Worm (Caenorhabditis elegans) whole organism, L2 larva: Measurements from ENCODE around the gene K07C11.7.

Experiments
- aly-2 ChIP-seq: fragments of 150-350 bp; optimal IDR thresholded peaks from 2 replicates; lab custom pipeline; 2014; ENCODE audit warnings: missing biosample characterization, missing genetic modification characterization
- ama-1 ChIP-seq: fragments of 150-350 bp; optimal IDR thresholded peaks from 2 replicates; lab custom pipeline; 2018; ENCODE audit warnings: inconsistent platforms
- blmp-1 ChIP-seq: sonication (generic microtip); optimal IDR thresholded peaks from 2 replicates; lab custom pipeline; 2017; ENCODE audit warnings: missing genetic modification characterization, mild to moderate bottlenecking, missing compliant biosample characterization, antibody characterized with exemption, moderate library complexity; ENCODE audit not compliant: insufficient read depth
- ceh-16 ChIP-seq: fragments of 150-350 bp; optimal IDR thresholded peaks from 2 replicates; lab custom pipeline; 2014; ENCODE audit warnings: missing biosample characterization, missing genetic modification characterization
- ceh-82 ChIP-seq: fragments of 150-350 bp; optimal IDR thresholded peaks from 2 replicates; lab custom pipeline; 2014; ENCODE audit warnings: missing biosample characterization, missing genetic modification characterization
- egl-27 ChIP-seq: sonication (generic microtip); optimal IDR thresholded peaks from 3 replicates; lab custom pipeline; 2017; ENCODE audit warnings: missing biosample characterization, missing genetic modification reagents, missing genetic modification characterization
- lin-39 ChIP-seq: fragments of 150-350 bp; optimal IDR thresholded peaks from 2 replicates; lab custom pipeline; 2014; ENCODE audit warnings: missing biosample characterization, missing genetic modification reagents, missing genetic modification characterization
- lsy-2 ChIP-seq, 2 experiments: fragments of 150-350 bp in 1 of 2; sonication (generic microtip) in 1 of 2; optimal IDR thresholded peaks; 2 replicates each; lab custom pipeline; 2014 to 2017; ENCODE audit warnings: missing biosample characterization in 2 of 2, missing genetic modification characterization in 2 of 2
- skn-1 ChIP-seq: sonication (generic microtip); optimal IDR thresholded peaks from 2 replicates; lab custom pipeline; 2017; ENCODE audit warnings: missing biosample characterization, missing genetic modification characterization
- unc-62 ChIP-seq: fragments of 150-350 bp; optimal IDR thresholded peaks from 2 replicates; lab custom pipeline; 2014; ENCODE audit warnings: missing biosample characterization, missing genetic modification reagents, missing genetic modification characterization
- ztf-4 ChIP-seq: fragments of 150-350 bp; optimal IDR thresholded peaks from 2 replicates; lab custom pipeline; 2014; ENCODE audit warnings: missing biosample characterization, missing genetic modification characterization

- TF ChIP-seq egl-27 (tag; lab: Kevin White, UChicago), result no peak
- no peak for TF ChIP-seq aly-2 (tag; lab: Kevin White, UChicago)
- no peak for TF ChIP-seq lin-39
- peak in 1 of 2 experiments; percentile 27 for TF ChIP-seq lsy-2 (tag; optimal IDR thresholded peaks at IDR 0.05; lab: Kevin White, UChicago)
- no peak for TF ChIP-seq ceh-16 (tag; lab: Kevin White, UChicago)
- no peak for TF ChIP-seq ceh-82 (tag; lab: Kevin White, UChicago)
- no peak for TF ChIP-seq ztf-4 (tag; lab: Kevin White, UChicago)
- no peak for TF ChIP-seq skn-1 (tag; lab: Kevin White, UChicago)
- no peak for TF ChIP-seq unc-62
- TF ChIP-seq blmp-1 (tag; lab: Kevin White, UChicago), result no peak
- TF ChIP-seq ama-1 (lab: Kevin White, UChicago), result no peak
Measured at ce11 chrV:8195889-8196418, 17.8 kb downstream of the K07C11.7 start, which contains the start of gene F20D6.10.
